Fruit fly (Drosophila melanogaster): ENCODE data around the gene CG34288.
A peak's percentile ranks its signal among the peaks of the same experiment; 100 is the strongest.

- TF ChIP-seq CG11617 (GFP tag; optimal IDR thresholded peaks at IDR 0.05) (no peak), cic (GFP tag; optimal IDR thresholded peaks at IDR 0.05) (peak; percentile 61)
Measured at dm6 chr3R:22470064-22470463, 23.0 kb upstream of the CG34288 start.

Data from whole organism, adult.